Fruit fly (Drosophila melanogaster): ENCODE measurements around the gene Acsf3.

Gene Acsf3

DNA sequence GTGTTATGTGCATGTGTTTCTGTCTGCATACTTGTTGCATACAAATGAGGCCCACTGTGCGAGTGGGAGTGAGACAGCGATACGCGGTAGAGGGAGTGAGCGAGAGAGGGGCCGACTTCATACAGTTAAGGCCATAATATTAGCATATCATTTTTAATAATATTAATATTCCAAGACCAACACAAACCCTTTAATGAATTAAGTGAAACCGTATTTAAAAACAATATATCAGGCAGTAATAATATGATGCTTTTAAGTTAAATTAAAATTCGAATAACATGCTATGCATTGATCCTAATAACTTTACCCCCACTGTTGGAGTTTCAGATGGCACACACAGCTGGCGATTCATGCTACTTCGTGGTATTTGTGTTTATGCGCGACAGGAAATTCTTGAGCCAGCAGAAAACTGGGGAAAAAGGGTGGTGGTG is 4.0 kb upstream of the Acsf3 start (continued):
- TF ChIP-seq E2f2 (GFP tag; IDR thresholded peaks at IDR 0.05) (peak; percentile 79), dpn (GFP tag; optimal IDR thresholded peaks at IDR 0.05) (peak; percentile 84 to 95), yki (optimal IDR thresholded peaks at IDR 0.05) (peak; percentile 17), rib (GFP tag; IDR thresholded peaks at IDR 0.05) (peak; percentile 79), Dip3 (GFP tag; optimal IDR thresholded peaks at IDR 0.05) (peak; percentile 57), hb (GFP tag; IDR thresholded peaks at IDR 0.05; ENCODE audit: partially characterized antibody) (no peak), Ets65A (GFP tag) (peak; percentile 94), GATAe (GFP tag; conservative IDR thresholded peaks at IDR 0.05) (peak; percentile 79), Fer3 (tag; optimal IDR thresholded peaks at IDR 0.05) (peak; percentile 95), Fer1 (GFP tag; optimal IDR thresholded peaks at IDR 0.05) (peak; percentile 96), nmo (GFP tag; optimal IDR thresholded peaks at IDR 0.05) (peak; percentile 98), CG3847 (GFP tag; IDR thresholded peaks at IDR 0.05) (peak; percentile 90), salm (tag; optimal IDR thresholded peaks at IDR 0.05) (peak; percentile 98), kay (GFP tag; optimal IDR thresholded peaks at IDR 0.05) (peak; percentile 88), sqz (GFP tag; optimal IDR thresholded peaks at IDR 0.05) (peak; percentile 96), aop (GFP tag; IDR thresholded peaks at IDR 0.05) (peak; percentile 78), CG11093 (GFP tag; IDR thresholded peaks at IDR 0.05) (peak; percentile 89), Mrtf (GFP tag; IDR thresholded peaks at IDR 0.05) (peak; percentile 92), Antp (GFP tag; optimal IDR thresholded peaks at IDR 0.05) (peak; percentile 28), exex (tag; optimal IDR thresholded peaks at IDR 0.05) (peak; percentile 80), amos (GFP tag; IDR thresholded peaks at IDR 0.05; ENCODE audit: partially characterized antibody) (no peak), sd (tag; optimal IDR thresholded peaks at IDR 0.05) (peak; percentile 94), CG11456 (GFP tag; IDR thresholded peaks at IDR 0.05) (peak; percentile 88), CG11723 (GFP tag; optimal IDR thresholded peaks at IDR 0.05) (peak; percentile 92), CG8359 (GFP tag; optimal IDR thresholded peaks at IDR 0.05; ENCODE audit: borderline replicate concordance) (peak; percentile 93), hth (optimal IDR thresholded peaks at IDR 0.05) (no peak), CG30403 (GFP tag; optimal IDR thresholded peaks at IDR 0.05) (peak; percentile 96), pzg (GFP tag; optimal IDR thresholded peaks at IDR 0.05) (peak; percentile 11), CG3407 (GFP tag; optimal IDR thresholded peaks at IDR 0.05) (peak; percentile 94), CG17359 (tag; optimal IDR thresholded peaks at IDR 0.05) (peak; percentile 98), CG3726 (GFP tag; IDR thresholded peaks at IDR 0.05) (peak; percentile 91), CG31365 (tag; optimal IDR thresholded peaks at IDR 0.05) (peak; percentile 85), sisA (GFP tag; IDR thresholded peaks at IDR 0.05) (peak; percentile 94), trem (tag; optimal IDR thresholded peaks at IDR 0.05) (peak; percentile 96), insv (GFP tag; optimal IDR thresholded peaks at IDR 0.05) (peak in 1 of 2 experiments; percentile 75), kni (GFP tag; optimal IDR thresholded peaks at IDR 0.05) (peak; percentile 88), psq (GFP tag; optimal IDR thresholded peaks at IDR 0.05) (peak; percentile 75), pros (GFP tag; optimal IDR thresholded peaks at IDR 0.05) (peak; percentile 81), Xbp1 (GFP tag; optimal IDR thresholded peaks at IDR 0.05) (peak; percentile 95), CG7928 (GFP tag; optimal IDR thresholded peaks at IDR 0.05) (peak; percentile 69), CG6254 (GFP tag; optimal IDR thresholded peaks at IDR 0.05) (peak; percentile 96), Hmr (GFP tag; optimal IDR thresholded peaks at IDR 0.05) (peak; percentile 95), CG7987 (GFP tag; optimal IDR thresholded peaks at IDR 0.05) (peak; percentile 79), tap (tag; optimal IDR thresholded peaks at IDR 0.05) (peak; percentile 98), CG6654 (GFP tag; optimal IDR thresholded peaks at IDR 0.05) (peak; percentile 77), HLH54F (GFP tag; optimal IDR thresholded peaks at IDR 0.05) (peak; percentile 73), CG8388 (GFP tag; optimal IDR thresholded peaks at IDR 0.05) (peak; percentile 98), H15 (GFP tag; IDR thresholded peaks at IDR 0.05) (peak; percentile 93), CG10543 (GFP tag; optimal IDR thresholded peaks at IDR 0.05) (peak; percentile 88), Poxn (GFP tag; IDR thresholded peaks at IDR 0.05) (0 out of 2 replicates have a peak, but pooled peaks have one; percentile 24), CG10147 (GFP tag; optimal IDR thresholded peaks at IDR 0.05) (peak; percentile 95)
